4 fruit fly cellular contexts compared by ENCODE assay signal in the genomic region with DNA sequence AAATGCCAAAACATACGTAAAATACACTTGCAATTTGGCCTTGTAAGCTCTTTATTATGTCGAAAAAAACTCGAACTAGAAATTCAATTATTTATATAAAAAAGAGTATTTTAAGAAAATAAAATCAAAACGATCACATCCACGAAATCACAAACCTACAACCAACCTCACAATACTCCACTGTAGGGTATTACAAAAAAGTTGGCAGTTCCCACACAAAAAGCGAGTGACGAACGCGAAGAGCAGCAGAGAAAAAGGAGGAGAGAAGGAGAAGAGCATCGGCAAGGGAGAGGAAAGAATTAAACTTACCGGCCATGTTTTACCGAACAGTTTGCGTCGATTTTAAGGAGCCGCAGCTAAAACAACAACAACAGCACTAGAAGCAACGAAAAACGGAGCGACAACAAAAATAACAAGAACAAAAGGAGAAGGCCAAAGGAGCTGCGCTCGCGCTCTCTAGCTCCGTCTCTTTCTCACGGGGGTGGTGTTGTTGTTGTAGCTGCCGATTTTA.
TF ChIP-seq lines count a peak whose summit lies in the region.

No protein-coding gene starts in this region.

- TF ChIP-seq CTCF in whole organism, embryonic (GFP tag; optimal IDR thresholded peaks at IDR 0.05; lab: Kevin White, UChicago): no peak

TF ChIP-seq in whole organism, embryonic, 481 proteins besides CTCF, POLR2A, EP300 and RAD21 (continues in another document):
- TF ChIP-seq CG11456 (GFP tag; IDR thresholded peaks at IDR 0.05; lab: Robert Waterston, UW) (no peak), gsb (GFP tag; IDR thresholded peaks at IDR 0.05; lab: Robert Waterston, UW) (no peak), CG8388 (GFP tag; optimal IDR thresholded peaks at IDR 0.05; lab: Kevin White, UChicago) (no peak), nerfin-2 (GFP tag; IDR thresholded peaks at IDR 0.05; lab: Robert Waterston, UW; ENCODE audit: partially characterized antibody) (no peak), Dad (GFP tag; optimal IDR thresholded peaks at IDR 0.05; lab: Kevin White, UChicago) (no peak), ERR (GFP tag; optimal IDR thresholded peaks at IDR 0.05; lab: Kevin White, UChicago) (no peak), CG31441 (GFP tag; IDR thresholded peaks at IDR 0.05; lab: Robert Waterston, UW) (0 out of 2 replicates have a peak, but pooled peaks have one; percentile 24), Nf-YC (tag; optimal IDR thresholded peaks at IDR 0.05; lab: Kevin White, UChicago) (no peak), CG10274 (GFP tag; optimal IDR thresholded peaks at IDR 0.05; lab: Kevin White, UChicago) (peak; percentile 51), Myb (GFP tag; optimal IDR thresholded peaks at IDR 0.05; lab: Kevin White, UChicago) (no peak), Mad (GFP tag; optimal IDR thresholded peaks at IDR 0.05; lab: Kevin White, UChicago) (no peak), CG17912 (GFP tag; optimal IDR thresholded peaks at IDR 0.05; lab: Kevin White, UChicago) (no peak), D (optimal IDR thresholded peaks at IDR 0.05; lab: Kevin White, UChicago) (no peak), D (GFP tag; optimal IDR thresholded peaks at IDR 0.05; lab: Kevin White, UChicago) (no peak), fd102C (GFP tag; optimal IDR thresholded peaks at IDR 0.05; lab: Kevin White, UChicago) (no peak), CG3065 (GFP tag; optimal IDR thresholded peaks at IDR 0.05; lab: Kevin White, UChicago) (no peak), run (tag; optimal IDR thresholded peaks at IDR 0.05; lab: Kevin White, UChicago) (no peak), E2f1 (GFP tag; IDR thresholded peaks at IDR 0.05; lab: Robert Waterston, UW) (no peak), CG17328 (GFP tag; IDR thresholded peaks at IDR 0.05; lab: Robert Waterston, UW) (no peak), hth (optimal IDR thresholded peaks at IDR 0.05; lab: Kevin White, UChicago) (no peak), knrl (GFP tag; IDR thresholded peaks at IDR 0.05; lab: Robert Waterston, UW; ENCODE audit: partially characterized antibody) (no peak), al (GFP tag; IDR thresholded peaks at IDR 0.05; lab: Robert Waterston, UW) (no peak)

TF ChIP-seq in whole organism, prepupa, 60 proteins besides CTCF, POLR2A, EP300 and RAD21 (continues in another document):
- TF ChIP-seq CG11294 (GFP tag; IDR thresholded peaks at IDR 0.05; lab: Robert Waterston, UW) (0 out of 2 replicates have a peak, but pooled peaks have one; percentile 9), dsx (GFP tag; optimal IDR thresholded peaks at IDR 0.05; lab: Kevin White, UChicago; ENCODE audit: poor library complexity, severe bottlenecking) (peak; percentile 36), Eip93F (GFP tag; optimal IDR thresholded peaks at IDR 0.05; lab: Kevin White, UChicago) (peak; percentile 23), CG6163 (GFP tag; IDR thresholded peaks at IDR 0.05; lab: Robert Waterston, UW) (peak; percentile 63), Hr4 (GFP tag; optimal IDR thresholded peaks at IDR 0.05; lab: Kevin White, UChicago) (peak; percentile 46), spab (GFP tag; optimal IDR thresholded peaks at IDR 0.05; lab: Kevin White, UChicago) (no peak), Eip78C (GFP tag; lab: Kevin White, UChicago) (peak; percentile 90), lz (GFP tag; optimal IDR thresholded peaks at IDR 0.05; lab: Kevin White, UChicago) (peak; percentile 30), Eip75B (GFP tag; optimal IDR thresholded peaks at IDR 0.05; lab: Kevin White, UChicago) (peak; percentile 4), fd59A (GFP tag; optimal IDR thresholded peaks at IDR 0.05; lab: Kevin White, UChicago) (no peak), acj6 (GFP tag; optimal IDR thresholded peaks at IDR 0.05; lab: Kevin White, UChicago) (peak; percentile 53), CG32006 (GFP tag; optimal IDR thresholded peaks at IDR 0.05; lab: Kevin White, UChicago) (peak; percentile 52), Lpt (GFP tag; optimal IDR thresholded peaks at IDR 0.05; lab: Kevin White, UChicago) (no peak), Sox102F (GFP tag; optimal IDR thresholded peaks at IDR 0.05; lab: Kevin White, UChicago) (peak; percentile 55), fd85E (GFP tag; optimal IDR thresholded peaks at IDR 0.05; lab: Kevin White, UChicago) (no peak), achi (GFP tag; optimal IDR thresholded peaks at IDR 0.05; lab: Kevin White, UChicago) (peak; percentile 13), Hr39 (GFP tag; optimal IDR thresholded peaks at IDR 0.05; lab: Kevin White, UChicago) (no peak), esn (GFP tag; optimal IDR thresholded peaks at IDR 0.05; lab: Kevin White, UChicago) (peak; percentile 51), CG7368 (GFP tag; optimal IDR thresholded peaks at IDR 0.05; lab: Kevin White, UChicago) (no peak), CG11902 (GFP tag; optimal IDR thresholded peaks at IDR 0.05; lab: Kevin White, UChicago) (no peak), Hr38 (GFP tag; optimal IDR thresholded peaks at IDR 0.05; lab: Kevin White, UChicago) (no peak), Sox15 (GFP tag; optimal IDR thresholded peaks at IDR 0.05; lab: Kevin White, UChicago) (no peak)

TF ChIP-seq in whole organism, pupa, 21 proteins besides CTCF, POLR2A, EP300 and RAD21:
- TF ChIP-seq EcR (GFP tag; optimal IDR thresholded peaks at IDR 0.05; lab: Kevin White, UChicago): peak; percentile 31
- TF ChIP-seq D1 (tag; optimal IDR thresholded peaks at IDR 0.05; lab: Kevin White, UChicago): no peak
- peak; percentile 21 for TF ChIP-seq CG14655 (GFP tag; optimal IDR thresholded peaks at IDR 0.05; lab: Kevin White, UChicago)
- peak; percentile 15 for TF ChIP-seq CG8301 (tag; optimal IDR thresholded peaks at IDR 0.05; lab: Kevin White, UChicago)
- TF ChIP-seq CG12605 (GFP tag; IDR thresholded peaks at IDR 0.05; lab: Robert Waterston, UW): no peak
- TF ChIP-seq CG34367 (tag; optimal IDR thresholded peaks at IDR 0.05; lab: Kevin White, UChicago): no peak
- no peak for TF ChIP-seq CG32121 (GFP tag; IDR thresholded peaks at IDR 0.05; lab: Robert Waterston, UW)
- TF ChIP-seq Pif1A (GFP tag; optimal IDR thresholded peaks at IDR 0.05; lab: Kevin White, UChicago): peak; percentile 12
- TF ChIP-seq gl (tag; optimal IDR thresholded peaks at IDR 0.05; lab: Kevin White, UChicago): no peak
- TF ChIP-seq CG15710 (tag; optimal IDR thresholded peaks at IDR 0.05; lab: Kevin White, UChicago): no peak
- peak; percentile 11 for TF ChIP-seq CG9948 (tag; optimal IDR thresholded peaks at IDR 0.05; lab: Kevin White, UChicago)
- TF ChIP-seq CG10348 (GFP tag; IDR thresholded peaks at IDR 0.05; lab: Robert Waterston, UW): no peak
- TF ChIP-seq Snoo (tag; optimal IDR thresholded peaks at IDR 0.05; lab: Kevin White, UChicago): peak; percentile 8
- no peak for TF ChIP-seq Ets98B (GFP tag; IDR thresholded peaks at IDR 0.05; lab: Robert Waterston, UW)
- no peak for TF ChIP-seq CG4496 (GFP tag; IDR thresholded peaks at IDR 0.05; lab: Robert Waterston, UW)
- TF ChIP-seq Pif1B (GFP tag; optimal IDR thresholded peaks at IDR 0.05; lab: Kevin White, UChicago): peak; percentile 1
- TF ChIP-seq CG17806 (tag; optimal IDR thresholded peaks at IDR 0.05; lab: Kevin White, UChicago): peak; percentile 20
- no peak for TF ChIP-seq fd96Ca (GFP tag; IDR thresholded peaks at IDR 0.05; lab: Robert Waterston, UW)
- peak; percentile 76 for TF ChIP-seq CG13204 (GFP tag; optimal IDR thresholded peaks at IDR 0.05; lab: Kevin White, UChicago)
- TF ChIP-seq CG8159 (tag; optimal IDR thresholded peaks at IDR 0.05; lab: Kevin White, UChicago): peak; percentile 5
- no peak for TF ChIP-seq rn (GFP tag; IDR thresholded peaks at IDR 0.05; lab: Robert Waterston, UW)
TF ChIP-seq in whole organism, pupa: peak in this region for 10.

TF ChIP-seq in whole organism, wandering third instar larva, 38 proteins besides CTCF, POLR2A, EP300 and RAD21 (continues in another document):
- peak; percentile 7 for TF ChIP-seq Rel (GFP tag; optimal IDR thresholded peaks at IDR 0.05; lab: Kevin White, UChicago)
- no peak for TF ChIP-seq Rel (tag; optimal IDR thresholded peaks at IDR 0.05; lab: Kevin White, UChicago)
- TF ChIP-seq GATAd (GFP tag; optimal IDR thresholded peaks at IDR 0.05; lab: Kevin White, UChicago): no peak
- TF ChIP-seq Jra (GFP tag; optimal IDR thresholded peaks at IDR 0.05; lab: Kevin White, UChicago): no peak
- no peak for TF ChIP-seq Dfd (GFP tag; optimal IDR thresholded peaks at IDR 0.05; lab: Kevin White, UChicago)
- TF ChIP-seq CG32264 (GFP tag; optimal IDR thresholded peaks at IDR 0.05; lab: Kevin White, UChicago): no peak
- TF ChIP-seq dl (GFP tag; optimal IDR thresholded peaks at IDR 0.05; lab: Kevin White, UChicago; ENCODE audit: insufficient read depth in 1 of 2, partially characterized antibody in 2 of 2): no peak
- no peak for TF ChIP-seq Vsx2 (GFP tag; optimal IDR thresholded peaks at IDR 0.05; lab: Kevin White, UChicago; ENCODE audit: partially characterized antibody)
- peak; percentile 53 for TF ChIP-seq tai (GFP tag; optimal IDR thresholded peaks at IDR 0.05; lab: Kevin White, UChicago)
- peak; percentile 11 for TF ChIP-seq Sp1 (GFP tag; optimal IDR thresholded peaks at IDR 0.05; lab: Kevin White, UChicago)
- TF ChIP-seq CG9705 (GFP tag; optimal IDR thresholded peaks at IDR 0.05; lab: Kevin White, UChicago): no peak
- TF ChIP-seq jim (GFP tag; optimal IDR thresholded peaks at IDR 0.05; lab: Kevin White, UChicago): no peak
- TF ChIP-seq dsf (GFP tag; optimal IDR thresholded peaks at IDR 0.05; lab: Kevin White, UChicago; ENCODE audit: borderline replicate concordance): no peak
- TF ChIP-seq usp (GFP tag; optimal IDR thresholded peaks at IDR 0.05; lab: Kevin White, UChicago): no peak
- TF ChIP-seq brk (GFP tag; optimal IDR thresholded peaks at IDR 0.05; lab: Kevin White, UChicago): peak; percentile 39
- TF ChIP-seq Hnf4 (GFP tag; optimal IDR thresholded peaks at IDR 0.05; lab: Kevin White, UChicago): peak; percentile 52
- peak; percentile 40 for TF ChIP-seq sage (GFP tag; optimal IDR thresholded peaks at IDR 0.05; lab: Kevin White, UChicago)
- peak; percentile 50 for TF ChIP-seq Dif (GFP tag; optimal IDR thresholded peaks at IDR 0.05; lab: Kevin White, UChicago; ENCODE audit: partially characterized antibody)
- TF ChIP-seq Abd-B (GFP tag; optimal IDR thresholded peaks at IDR 0.05; lab: Kevin White, UChicago): no peak
- TF ChIP-seq Myc (optimal IDR thresholded peaks at IDR 0.05; lab: Kevin White, UChicago): no peak
- no peak for TF ChIP-seq Hr78 (GFP tag; optimal IDR thresholded peaks at IDR 0.05; lab: Kevin White, UChicago)
- no peak for TF ChIP-seq sv (GFP tag; optimal IDR thresholded peaks at IDR 0.05; lab: Kevin White, UChicago)
- peak; percentile 26 for TF ChIP-seq br (GFP tag; optimal IDR thresholded peaks at IDR 0.05; lab: Kevin White, UChicago)
- TF ChIP-seq foxo (GFP tag; optimal IDR thresholded peaks at IDR 0.05; lab: Kevin White, UChicago): peak in 1 of 2 experiments; percentile 44
- no peak for TF ChIP-seq lola (GFP tag; optimal IDR thresholded peaks at IDR 0.05; lab: Kevin White, UChicago)
- peak; percentile 39 for TF ChIP-seq HLH106 (tag; optimal IDR thresholded peaks at IDR 0.05; lab: Kevin White, UChicago)
- TF ChIP-seq N (GFP tag; optimal IDR thresholded peaks at IDR 0.05; lab: Kevin White, UChicago): no peak
- TF ChIP-seq psq (GFP tag; optimal IDR thresholded peaks at IDR 0.05; lab: Kevin White, UChicago): peak; percentile 98
- TF ChIP-seq ey (GFP tag; optimal IDR thresholded peaks at IDR 0.05; lab: Kevin White, UChicago): peak; percentile 7

Comparison
In these comparisons a context has a peak if more than half of its experiments do, and no peak if none do; other contexts are left out.
1. Of the 7 proteins assayed by ChIP-seq in both whole organism, embryonic and whole organism, prepupa: peak only in whole organism, embryonic: none; only in whole organism, prepupa: Sox102F; in both: none; in neither: 6.